Worm (Caenorhabditis elegans) whole organism, L2 larva: ENCODE measurements around the gene nlp-33.

Experiments
- F13H6.1 ChIP-seq: sonication (generic microtip); optimal IDR thresholded peaks from 2 replicates; lab custom pipeline; 2016; ENCODE audit warnings: missing genetic modification characterization, missing compliant biosample characterization
- R02D3.7 ChIP-seq: fragments of 150-350 bp; optimal IDR thresholded peaks from 2 replicates; lab custom pipeline; 2014; ENCODE audit warnings: missing biosample characterization, missing genetic modification characterization
- Y55F3AM.14 ChIP-seq: fragments of 200-800 bp; sonication (Bioruptor generic); optimal IDR thresholded peaks from 2 replicates; lab custom pipeline; 2018; ENCODE audit warnings: mild to moderate bottlenecking, missing genetic modification characterization, missing compliant biosample characterization
- alr-1 ChIP-seq: fragments of 150-350 bp; optimal IDR thresholded peaks from 2 replicates; lab custom pipeline; 2014; ENCODE audit warnings: missing biosample characterization, missing genetic modification characterization
- ama-1 ChIP-seq: fragments of 150-350 bp; optimal IDR thresholded peaks from 2 replicates; lab custom pipeline; 2018; ENCODE audit warnings: inconsistent platforms
- blmp-1 ChIP-seq: sonication (generic microtip); optimal IDR thresholded peaks from 2 replicates; lab custom pipeline; 2017; ENCODE audit warnings: missing genetic modification characterization, mild to moderate bottlenecking, missing compliant biosample characterization, antibody characterized with exemption, moderate library complexity; ENCODE audit not compliant: insufficient read depth
- ceh-16 ChIP-seq: fragments of 150-350 bp; optimal IDR thresholded peaks from 2 replicates; lab custom pipeline; 2014; ENCODE audit warnings: missing biosample characterization, missing genetic modification characterization
- ceh-82 ChIP-seq: fragments of 150-350 bp; optimal IDR thresholded peaks from 2 replicates; lab custom pipeline; 2014; ENCODE audit warnings: missing biosample characterization, missing genetic modification characterization
- crh-2 ChIP-seq: sonication (generic microtip); optimal IDR thresholded peaks from 2 replicates; lab custom pipeline; 2017; ENCODE audit warnings: missing biosample characterization, missing genetic modification characterization
- dmd-4 ChIP-seq: sonication (generic microtip); optimal IDR thresholded peaks from 2 replicates; lab custom pipeline; 2017; ENCODE audit warnings: missing biosample characterization, missing genetic modification characterization
- egl-27 ChIP-seq: sonication (generic microtip); optimal IDR thresholded peaks from 3 replicates; lab custom pipeline; 2017; ENCODE audit warnings: missing biosample characterization, missing genetic modification reagents, missing genetic modification characterization
- elt-3 ChIP-seq: sonication (generic microtip); optimal IDR thresholded peaks from 2 replicates; lab custom pipeline; 2017; ENCODE audit warnings: missing biosample characterization, missing genetic modification characterization
- fos-1 ChIP-seq: fragments of 150-350 bp; optimal IDR thresholded peaks from 2 replicates; lab custom pipeline; 2014; ENCODE audit warnings: missing biosample characterization, missing genetic modification characterization
- lin-11 ChIP-seq: fragments of 150-350 bp; sonication (generic microtip); optimal IDR thresholded peaks from 2 replicates; lab custom pipeline; 2014; ENCODE audit warnings: missing biosample characterization, missing genetic modification characterization, inconsistent platforms, mixed read lengths
- lin-13 ChIP-seq: fragments of 150-350 bp; optimal IDR thresholded peaks from 2 replicates; lab custom pipeline; 2014; ENCODE audit warnings: missing biosample characterization, missing genetic modification reagents, missing genetic modification characterization
- lin-39 ChIP-seq: fragments of 150-350 bp; optimal IDR thresholded peaks from 2 replicates; lab custom pipeline; 2014; ENCODE audit warnings: missing biosample characterization, missing genetic modification reagents, missing genetic modification characterization
- lsy-2 ChIP-seq, 2 experiments: fragments of 150-350 bp in 1 of 2; sonication (generic microtip) in 1 of 2; optimal IDR thresholded peaks; 2 replicates each; lab custom pipeline; 2014 to 2017; ENCODE audit warnings: missing biosample characterization in 2 of 2, missing genetic modification characterization in 2 of 2
- mab-5 ChIP-seq: fragments of 150-350 bp; optimal IDR thresholded peaks from 2 replicates; lab custom pipeline; 2014; ENCODE audit warnings: missing biosample characterization, missing genetic modification characterization
- mbf-1 ChIP-seq: sonication (generic microtip); optimal IDR thresholded peaks from 2 replicates; lab custom pipeline; 2017; ENCODE audit warnings: missing biosample characterization, missing genetic modification characterization
- mdl-1 ChIP-seq, 2 experiments: fragments of 150-350 bp in 1 of 2; sonication (generic microtip) in 1 of 2; optimal IDR thresholded peaks; 2 replicates each; lab custom pipeline; 2017; ENCODE audit warnings: missing biosample characterization in 2 of 2, missing genetic modification characterization in 2 of 2
- nhr-10 ChIP-seq: sonication (generic microtip); optimal IDR thresholded peaks from 2 replicates; lab custom pipeline; 2017; ENCODE audit warnings: missing biosample characterization, missing genetic modification characterization
- nhr-11 ChIP-seq: fragments of 150-350 bp; optimal IDR thresholded peaks from 2 replicates; lab custom pipeline; 2014; ENCODE audit warnings: missing biosample characterization, missing genetic modification characterization
- nhr-12 ChIP-seq: fragments of 150-350 bp; optimal IDR thresholded peaks from 2 replicates; lab custom pipeline; 2014; ENCODE audit warnings: missing biosample characterization, missing genetic modification characterization
- nhr-129 ChIP-seq: fragments of 150-350 bp; optimal IDR thresholded peaks from 2 replicates; lab custom pipeline; 2014; ENCODE audit warnings: missing biosample characterization, missing genetic modification characterization
- nhr-21 ChIP-seq: fragments of 150-350 bp; optimal IDR thresholded peaks from 2 replicates; lab custom pipeline; 2014; ENCODE audit warnings: missing biosample characterization, missing genetic modification characterization
- nhr-23 ChIP-seq: fragments of 150-350 bp; optimal IDR thresholded peaks from 2 replicates; lab custom pipeline; 2014; ENCODE audit warnings: missing biosample characterization, missing genetic modification reagents, missing genetic modification characterization
- nhr-237 ChIP-seq: fragments of 150-350 bp; optimal IDR thresholded peaks from 2 replicates; lab custom pipeline; 2014; ENCODE audit warnings: missing biosample characterization, missing genetic modification characterization
- nhr-25 ChIP-seq: fragments of 150-350 bp; sonication (generic microtip); optimal IDR thresholded peaks from 3 replicates; lab custom pipeline; 2014; ENCODE audit warnings: missing biosample characterization, missing genetic modification characterization
- nhr-6 ChIP-seq: fragments of 150-350 bp; optimal IDR thresholded peaks from 2 replicates; lab custom pipeline; 2014; ENCODE audit warnings: missing biosample characterization, missing genetic modification characterization
- nhr-77 ChIP-seq: fragments of 150-350 bp; optimal IDR thresholded peaks from 2 replicates; lab custom pipeline; 2014; ENCODE audit warnings: missing biosample characterization, missing genetic modification characterization
- peb-1 ChIP-seq: fragments of 150-350 bp; optimal IDR thresholded peaks from 2 replicates; lab custom pipeline; 2014; ENCODE audit warnings: missing biosample characterization, missing genetic modification characterization
- sem-4 ChIP-seq: fragments of 150-350 bp; optimal IDR thresholded peaks from 2 replicates; lab custom pipeline; 2014; ENCODE audit warnings: missing biosample characterization, missing genetic modification reagents, missing genetic modification characterization
- sma-3 ChIP-seq: sonication (generic microtip); optimal IDR thresholded peaks from 2 replicates; lab custom pipeline; 2016; ENCODE audit warnings: missing genetic modification reagents, missing genetic modification characterization, missing compliant biosample characterization
- sma-9 ChIP-seq, 2 experiments: fragments of 150-350 bp in 1 of 2; sonication (generic microtip) in 1 of 2; optimal IDR thresholded peaks; 2 replicates each; lab custom pipeline; 2014 to 2016; ENCODE audit warnings: missing genetic modification characterization in 2 of 2, mild to moderate bottlenecking in 1 of 2, missing biosample characterization in 1 of 2, missing compliant biosample characterization in 1 of 2, missing genetic modification reagents in 1 of 2, moderate library complexity in 1 of 2
- unc-55 ChIP-seq: fragments of 150-350 bp; sonication (generic microtip); optimal IDR thresholded peaks from 3 replicates; lab custom pipeline; 2014; ENCODE audit warnings: missing biosample characterization, missing genetic modification reagents, missing genetic modification characterization
- unc-62 ChIP-seq: fragments of 150-350 bp; optimal IDR thresholded peaks from 2 replicates; lab custom pipeline; 2014; ENCODE audit warnings: missing biosample characterization, missing genetic modification reagents, missing genetic modification characterization
- ztf-1 ChIP-seq: fragments of 200-800 bp; sonication (Bioruptor generic); conservative IDR thresholded peaks from 2 replicates; pipeline ENCODE4 v1.3.6; 2022; ENCODE audit warnings: missing genetic modification characterization, missing compliant biosample characterization
- ztf-11 ChIP-seq: sonication (generic microtip); optimal IDR thresholded peaks from 2 replicates; lab custom pipeline; 2017; ENCODE audit warnings: missing biosample characterization, missing genetic modification characterization
- ztf-4 ChIP-seq: fragments of 150-350 bp; optimal IDR thresholded peaks from 2 replicates; lab custom pipeline; 2014; ENCODE audit warnings: missing biosample characterization, missing genetic modification characterization

nlp-33 gene

DNA sequence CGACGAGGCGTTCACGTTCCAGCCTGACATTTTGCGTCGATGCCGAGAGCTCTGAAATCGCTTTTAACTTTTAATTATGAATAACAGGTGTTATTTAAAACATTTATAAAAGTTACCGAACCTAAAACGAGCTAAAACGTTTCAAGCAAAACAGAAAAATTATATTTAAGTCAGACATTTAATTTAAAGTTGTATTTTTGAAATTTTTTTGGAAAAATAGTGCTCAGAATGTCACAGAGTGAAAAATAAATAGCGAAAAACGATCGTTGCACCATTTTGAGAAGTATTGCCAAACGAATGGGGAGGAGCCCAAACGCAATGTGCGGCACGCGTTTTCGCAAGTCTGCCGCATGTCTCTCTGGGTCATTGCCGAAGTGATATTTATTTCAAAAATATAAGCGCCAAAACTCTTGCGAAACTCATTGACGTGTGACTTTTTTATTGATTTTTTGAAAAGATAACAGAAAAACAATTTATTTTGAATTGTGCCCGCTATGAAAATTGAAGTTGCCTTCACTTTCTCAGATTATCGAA, 34.0 kb upstream of the nlp-33 start, which contains the start of gene erfa-3 (continued):
- TF ChIP-seq dmd-4 (tag; lab: Kevin White, UChicago) (no peak), sem-4 (peak; percentile 30), elt-3 (tag; lab: Kevin White, UChicago) (no peak), nhr-6 (tag; lab: Kevin White, UChicago) (no peak), ztf-4 (tag; lab: Kevin White, UChicago) (no peak), nhr-25 (tag; lab: Kevin White, UChicago) (peak; percentile 66), nhr-21 (tag; lab: Kevin White, UChicago) (peak; percentile 6), nhr-237 (tag; lab: Kevin White, UChicago) (no peak), mab-5 (peak; percentile 56), F13H6.1 (tag; lab: Kevin White, UChicago) (peak; percentile 77), unc-62 (GFP tag; lab: Kevin White, UChicago) (no peak), egl-27 (tag; lab: Kevin White, UChicago) (peak; percentile 33), lin-11 (tag; lab: Kevin White, UChicago) (peak; percentile 63), R02D3.7 (no peak), ztf-1 (GFP tag; lab: Robert Waterston, UW) (no peak), nhr-10 (tag; lab: Kevin White, UChicago) (no peak), crh-2 (tag; lab: Kevin White, UChicago) (peak; percentile 46), alr-1 (no peak), mbf-1 (tag; lab: Kevin White, UChicago) (no peak), lin-13 (GFP tag; lab: Kevin White, UChicago) (peak; percentile 43), nhr-77 (no peak), sma-9 (GFP tag; optimal IDR thresholded peaks at IDR 0.05; lab: Kevin White, UChicago) (peak; percentile 48), sma-9 (tag; optimal IDR thresholded peaks at IDR 0.05; lab: Kevin White, UChicago) (no peak), nhr-11 (no peak)

- TF ChIP-seq sma-3 (GFP tag; lab: Kevin White, UChicago) (no peak), ztf-1 (GFP tag; lab: Robert Waterston, UW) (no peak), egl-27 (tag; lab: Kevin White, UChicago) (no peak), ceh-82 (tag; lab: Kevin White, UChicago) (no peak), elt-3 (tag; lab: Kevin White, UChicago) (no peak), lin-13 (GFP tag; lab: Kevin White, UChicago) (no peak), alr-1 (no peak)
Observed at ce11 chrV:11113607-11114006, 33.5 kb upstream of the nlp-33 start, which contains the start of gene math-33. Gene math-33, plus strand, starts transcription at chrV:11113907.

DNA sequence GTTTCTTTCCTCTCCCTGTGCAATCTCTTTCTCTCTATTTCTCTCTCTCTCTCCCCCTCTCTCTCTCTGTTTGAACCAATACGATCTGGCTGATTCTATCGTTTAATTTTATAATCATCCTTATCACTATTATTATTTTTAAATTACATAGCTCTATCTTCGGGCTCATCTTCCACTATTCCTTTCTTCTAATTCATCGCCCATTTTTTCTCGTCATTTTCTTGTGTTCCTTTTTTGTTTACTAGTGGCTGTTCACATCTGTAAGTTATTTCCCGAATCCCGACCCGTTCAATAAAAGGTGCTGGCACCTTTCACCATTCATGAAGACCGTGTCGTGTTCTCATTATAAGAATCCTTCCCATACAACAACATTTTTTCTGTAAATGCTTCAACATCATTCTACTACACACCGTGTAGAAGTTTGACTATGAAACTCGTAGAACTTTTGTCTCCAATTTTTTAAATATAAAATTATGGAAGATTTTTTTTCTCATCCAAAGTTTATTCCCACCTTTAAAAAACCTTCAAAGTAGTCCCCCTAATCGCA, 28.9 kb upstream of the nlp-33 start:
- TF ChIP-seq fos-1 (no peak), egl-27 (tag; lab: Kevin White, UChicago) (no peak), sma-3 (GFP tag; lab: Kevin White, UChicago) (peak; percentile 28), ceh-82 (tag; lab: Kevin White, UChicago) (no peak), ztf-1 (GFP tag; lab: Robert Waterston, UW) (no peak), nhr-23 (tag; lab: Kevin White, UChicago) (no peak), nhr-129 (tag; lab: Kevin White, UChicago) (peak; percentile 6), sma-9 (GFP tag; optimal IDR thresholded peaks at IDR 0.05; lab: Kevin White, UChicago) (peak; percentile 12), sma-9 (tag; optimal IDR thresholded peaks at IDR 0.05; lab: Kevin White, UChicago) (no peak), lin-11 (tag; lab: Kevin White, UChicago) (no peak), lin-39 (no peak), nhr-12 (tag; lab: Kevin White, UChicago) (no peak), lsy-2 (tag; optimal IDR thresholded peaks at IDR 0.05; lab: Kevin White, UChicago) (peak in 1 of 2 experiments; percentile 48), ztf-11 (tag; lab: Kevin White, UChicago) (no peak), mdl-1 (tag; optimal IDR thresholded peaks at IDR 0.05; lab: Kevin White, UChicago) (no peak), ama-1 (lab: Kevin White, UChicago) (peak; percentile 77), unc-62 (GFP tag; lab: Kevin White, UChicago) (no peak), ztf-4 (tag; lab: Kevin White, UChicago) (peak; percentile 30)

ce11 chrV:11119294-11119755, 27.8 kb upstream of the nlp-33 start, which contains the start of gene scb-1:
Gene scb-1, minus strand, starts transcription at chrV:11119705.
- TF ChIP-seq nhr-11, result no peak
- no peak for TF ChIP-seq mab-5
- peak; percentile 2 for TF ChIP-seq nhr-129 (tag; lab: Kevin White, UChicago)
- TF ChIP-seq nhr-6 (tag; lab: Kevin White, UChicago), result no peak
- TF ChIP-seq blmp-1 (tag; lab: Kevin White, UChicago), result no peak
- peak; percentile 8 for TF ChIP-seq nhr-25 (tag; lab: Kevin White, UChicago)
- TF ChIP-seq peb-1 (tag; lab: Kevin White, UChicago), result no peak
- no peak for TF ChIP-seq unc-55
- peak; percentile 26 for TF ChIP-seq Y55F3AM.14
- TF ChIP-seq dmd-4 (tag; lab: Kevin White, UChicago), result no peak
- TF ChIP-seq ceh-16, result no peak
